Worm (Caenorhabditis elegans): ENCODE measurements around the gene sri-25.

Gene sri-25

ce11 chrV:15187083-15188057, 29.4 kb upstream of the sri-25 start, which contains the start of the genes cyn-7 and bath-36 (continued):
- TF ChIP-seq daf-12 (tag; optimal IDR thresholded peaks at IDR 0.05) (no peak), egl-27 (tag; optimal IDR thresholded peaks at IDR 0.05) (peak; percentile 49), hmg-11 (tag; optimal IDR thresholded peaks at IDR 0.05) (peak; percentile 68), ceh-28 (tag; optimal IDR thresholded peaks at IDR 0.05) (peak; percentile 47), nhr-76 (tag; optimal IDR thresholded peaks at IDR 0.05) (no peak), nhr-25 (tag; optimal IDR thresholded peaks at IDR 0.05) (peak; percentile 79)

ce11 chrV:15189567-15189966, 27.2 kb upstream of the sri-25 start, which contains the start of gene cyn-3:
Gene cyn-3 (plus strand): TSS chrV:15189927.
- TF ChIP-seq ama-1 (optimal IDR thresholded peaks at IDR 0.05) = peak; percentile 69
- peak; percentile 86 for TF ChIP-seq nhr-25 (tag; optimal IDR thresholded peaks at IDR 0.05)
- no peak for TF ChIP-seq fkh-2 (tag; optimal IDR thresholded peaks at IDR 0.05)
- peak; percentile 38 for TF ChIP-seq egl-27 (tag; optimal IDR thresholded peaks at IDR 0.05)
- TF ChIP-seq ztf-11 (tag; optimal IDR thresholded peaks at IDR 0.05) = no peak
- peak; percentile 70 for TF ChIP-seq egl-5 (tag; optimal IDR thresholded peaks at IDR 0.05)
- peak; percentile 55 for TF ChIP-seq elt-2 (tag; optimal IDR thresholded peaks at IDR 0.05)
- peak; percentile 35 for TF ChIP-seq fkh-10 (GFP tag; optimal IDR thresholded peaks at IDR 0.05)
- TF ChIP-seq nfya-1 (tag; optimal IDR thresholded peaks at IDR 0.05; ENCODE audit: insufficient read depth) = peak; percentile 93
- peak; percentile 79 for TF ChIP-seq ceh-28 (tag; optimal IDR thresholded peaks at IDR 0.05)
- TF ChIP-seq pqm-1 (tag; optimal IDR thresholded peaks at IDR 0.05) = peak; percentile 58
- TF ChIP-seq tbx-2 (tag; optimal IDR thresholded peaks at IDR 0.05) = peak; percentile 23
- TF ChIP-seq ZK546.5 (tag; optimal IDR thresholded peaks at IDR 0.05) = no peak
- peak; percentile 97 for TF ChIP-seq nhr-23 (tag; optimal IDR thresholded peaks at IDR 0.05)
- peak; percentile 65 for TF ChIP-seq hmg-11 (tag; optimal IDR thresholded peaks at IDR 0.05)
- no peak for TF ChIP-seq nhr-237 (tag; optimal IDR thresholded peaks at IDR 0.05)
- peak; percentile 63 for TF ChIP-seq lsy-12 (tag; optimal IDR thresholded peaks at IDR 0.05)
- TF ChIP-seq ceh-9 (tag; optimal IDR thresholded peaks at IDR 0.05) = no peak
- peak; percentile 77 for TF ChIP-seq R02D3.7 (tag; optimal IDR thresholded peaks at IDR 0.05)
- TF ChIP-seq nhr-43 (tag; optimal IDR thresholded peaks at IDR 0.05; ENCODE audit: poor library complexity, severe bottlenecking) = peak; percentile 80
- TF ChIP-seq snpc-4 (tag; optimal IDR thresholded peaks at IDR 0.05) = peak; percentile 86
- TF ChIP-seq sea-2 (GFP tag; optimal IDR thresholded peaks at IDR 0.05) = no peak
- TF ChIP-seq jun-1 (tag; optimal IDR thresholded peaks at IDR 0.05) = peak; percentile 73
- peak; percentile 71 for TF ChIP-seq lin-39 (tag; optimal IDR thresholded peaks at IDR 0.05)
- peak; percentile 91 for TF ChIP-seq skn-1 (tag; optimal IDR thresholded peaks at IDR 0.05)
- no peak for TF ChIP-seq ceh-82 (tag; optimal IDR thresholded peaks at IDR 0.05)
- TF ChIP-seq mdl-1 (tag; optimal IDR thresholded peaks at IDR 0.05) = no peak
- TF ChIP-seq elt-1 (tag; optimal IDR thresholded peaks at IDR 0.05) = peak; percentile 58
- TF ChIP-seq pha-4 (tag; optimal IDR thresholded peaks at IDR 0.05) = peak; percentile 98
- TF ChIP-seq lin-15B (tag; optimal IDR thresholded peaks at IDR 0.05) = peak; percentile 98
- no peak for TF ChIP-seq nhr-12 (tag; optimal IDR thresholded peaks at IDR 0.05)
- no peak for TF ChIP-seq nhr-76 (tag; optimal IDR thresholded peaks at IDR 0.05)

- no peak for TF ChIP-seq nhr-28 (tag; optimal IDR thresholded peaks at IDR 0.05)
- no peak for TF ChIP-seq unc-62 (GFP tag; optimal IDR thresholded peaks at IDR 0.05)
- no peak for TF ChIP-seq nhr-76 (tag; optimal IDR thresholded peaks at IDR 0.05)
- TF ChIP-seq skn-1 (tag; optimal IDR thresholded peaks at IDR 0.05) = peak; percentile 81
- no peak for TF ChIP-seq fkh-10 (GFP tag; optimal IDR thresholded peaks at IDR 0.05)
- no peak for TF ChIP-seq unc-39 (tag; optimal IDR thresholded peaks at IDR 0.05)
- peak; percentile 40 for TF ChIP-seq jun-1 (tag; optimal IDR thresholded peaks at IDR 0.05)
- no peak for TF ChIP-seq nhr-67 (tag; optimal IDR thresholded peaks at IDR 0.05)
- TF ChIP-seq nhr-25 (tag; optimal IDR thresholded peaks at IDR 0.05) = peak; percentile 84
- TF ChIP-seq elt-1 (tag; optimal IDR thresholded peaks at IDR 0.05) = no peak
- TF ChIP-seq nhr-12 (tag; optimal IDR thresholded peaks at IDR 0.05) = no peak
- TF ChIP-seq ceh-9 (tag; optimal IDR thresholded peaks at IDR 0.05) = no peak
- TF ChIP-seq egl-27 (tag; optimal IDR thresholded peaks at IDR 0.05) = no peak
- peak; percentile 69 for TF ChIP-seq elt-2 (tag; optimal IDR thresholded peaks at IDR 0.05)
- peak; percentile 42 for TF ChIP-seq pqm-1 (tag; optimal IDR thresholded peaks at IDR 0.05)
- TF ChIP-seq pha-4 (tag; optimal IDR thresholded peaks at IDR 0.05) = peak; percentile 74
- peak; percentile 76 for TF ChIP-seq lin-39 (tag; optimal IDR thresholded peaks at IDR 0.05)
- TF ChIP-seq ztf-4 (tag; optimal IDR thresholded peaks at IDR 0.05) = peak; percentile 72
- TF ChIP-seq elt-3 (tag; optimal IDR thresholded peaks at IDR 0.05) = no peak
- no peak for TF ChIP-seq daf-12 (tag; optimal IDR thresholded peaks at IDR 0.05)
- TF ChIP-seq R02D3.7 (tag; optimal IDR thresholded peaks at IDR 0.05) = no peak
- no peak for TF ChIP-seq egl-5 (tag; optimal IDR thresholded peaks at IDR 0.05)
- no peak for TF ChIP-seq ZK546.5 (tag; optimal IDR thresholded peaks at IDR 0.05)
- no peak for TF ChIP-seq nhr-11 (tag; optimal IDR thresholded peaks at IDR 0.05)
- TF ChIP-seq nfya-1 (tag; optimal IDR thresholded peaks at IDR 0.05; ENCODE audit: insufficient read depth) = peak; percentile 71
- TF ChIP-seq nhr-43 (tag; optimal IDR thresholded peaks at IDR 0.05; ENCODE audit: poor library complexity, severe bottlenecking) = peak; percentile 75
- no peak for TF ChIP-seq snpc-4 (tag; optimal IDR thresholded peaks at IDR 0.05)
- TF ChIP-seq ceh-82 (tag; optimal IDR thresholded peaks at IDR 0.05) = peak; percentile 10
- TF ChIP-seq fos-1 (tag; optimal IDR thresholded peaks at IDR 0.05) = peak; percentile 61
- peak; percentile 94 for TF ChIP-seq ama-1 (optimal IDR thresholded peaks at IDR 0.05)
- peak; percentile 45 for TF ChIP-seq aly-2 (tag; optimal IDR thresholded peaks at IDR 0.05)
- no peak for TF ChIP-seq mdl-1 (tag; optimal IDR thresholded peaks at IDR 0.05)
- TF ChIP-seq eor-1 (tag; optimal IDR thresholded peaks at IDR 0.05) = no peak
- peak; percentile 87 for TF ChIP-seq lsy-12 (tag; optimal IDR thresholded peaks at IDR 0.05)
- TF ChIP-seq lin-15B (tag; optimal IDR thresholded peaks at IDR 0.05) = peak; percentile 54
Observed at ce11 chrV:15190903-15191302, 25.9 kb upstream of the sri-25 start, which contains the start of gene Y75B12B.11. Gene Y75B12B.11 (plus strand): TSS chrV:15191296.
